Fruit fly (Drosophila melanogaster): ENCODE results near the gene wts.

DNA sequence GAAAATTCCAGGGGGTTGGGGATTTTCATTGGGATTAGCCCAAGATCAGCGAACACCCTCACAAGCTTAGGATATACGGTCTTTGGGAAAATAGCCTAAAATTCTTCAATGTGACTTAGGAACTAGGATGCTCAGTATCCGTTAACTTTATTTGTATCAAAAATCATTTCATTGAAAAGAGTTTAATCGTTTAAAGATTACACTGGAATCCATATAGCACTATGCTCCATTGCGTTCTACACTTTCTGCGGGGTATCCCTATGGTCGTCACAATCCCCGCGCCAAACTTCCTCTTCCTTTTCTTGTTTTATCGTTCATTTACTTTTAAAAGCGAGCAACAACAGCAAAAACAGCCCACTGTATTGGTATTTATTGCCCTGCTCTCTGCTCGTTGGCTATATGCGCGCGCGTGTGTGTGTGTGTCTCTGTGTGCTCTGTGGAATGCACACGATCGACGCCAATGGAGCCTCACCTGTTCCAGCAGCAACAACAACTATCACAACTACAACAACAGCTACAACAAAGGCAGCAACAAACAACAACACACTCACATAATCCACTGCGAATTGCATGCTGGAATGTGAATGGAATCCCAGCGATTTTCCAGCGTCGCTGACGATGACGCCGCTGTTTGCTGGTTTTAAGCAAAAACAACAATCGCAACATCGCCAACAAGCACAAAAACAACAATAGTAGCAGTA, 2.5 kb downstream of the wts start:
- TF ChIP-seq D19A (tag; optimal IDR thresholded peaks at IDR 0.05) (no peak), Max (GFP tag; optimal IDR thresholded peaks at IDR 0.05) (no peak), gfzf (GFP tag; optimal IDR thresholded peaks at IDR 0.05) (no peak)

Data from whole organism, embryonic.